Fruit fly (Drosophila melanogaster) whole organism, pupa: Measurements from ENCODE around the gene comm.

Source experiments
- CG10348 ChIP-seq: fragments of 200-800 bp; sonication (Bioruptor generic); IDR thresholded peaks from 2 replicates; pipeline ENCODE4 v1.3.6; 2022; ENCODE audit warnings: missing biosample characterization, missing genetic modification characterization
- CG13204 ChIP-seq: fragments of 200-800 bp; sonication (Bioruptor generic); optimal IDR thresholded peaks from 2 replicates; lab custom pipeline; 2018; ENCODE audit warnings: missing biosample characterization, mild to moderate bottlenecking, missing genetic modification characterization, moderate library complexity
- CG14655 ChIP-seq: fragments of 200-800 bp; sonication (Bioruptor generic); optimal IDR thresholded peaks from 3 replicates; lab custom pipeline; 2017; ENCODE audit warnings: mild to moderate bottlenecking, missing biosample characterization, missing genetic modification reagents, missing genetic modification characterization
- CG15710 ChIP-seq: fragments of 200-800 bp; sonication (Bioruptor generic); optimal IDR thresholded peaks from 2 replicates; lab custom pipeline; 2018; ENCODE audit warnings: missing biosample characterization, mild to moderate bottlenecking, missing genetic modification characterization, moderate library complexity
- CG17806 ChIP-seq: fragments of 200-800 bp; sonication (Bioruptor generic); optimal IDR thresholded peaks from 2 replicates; lab custom pipeline; 2018; ENCODE audit warnings: missing biosample characterization, mild to moderate bottlenecking, missing genetic modification characterization, moderate library complexity
- CG32121 ChIP-seq: fragments of 200-800 bp; sonication (Bioruptor generic); IDR thresholded peaks from 2 replicates; pipeline ENCODE4 v1.3.6; 2022; ENCODE audit warnings: missing biosample characterization, missing genetic modification characterization
- CG34367 ChIP-seq: fragments of 200-800 bp; sonication (Bioruptor generic); optimal IDR thresholded peaks from 2 replicates; lab custom pipeline; 2018; ENCODE audit warnings: missing biosample characterization, mild to moderate bottlenecking, missing genetic modification characterization
- CG4496 ChIP-seq: fragments of 200-800 bp; sonication (Bioruptor generic); IDR thresholded peaks from 3 replicates; pipeline ENCODE4 v1.3.6; 2022; ENCODE audit warnings: missing biosample characterization, missing genetic modification characterization
- CG8301 ChIP-seq: fragments of 200-800 bp; sonication (Bioruptor generic); optimal IDR thresholded peaks from 2 replicates; lab custom pipeline; 2018; ENCODE audit warnings: missing biosample characterization, mild to moderate bottlenecking, missing genetic modification characterization
- D1 ChIP-seq: fragments of 200-800 bp; sonication (Bioruptor generic); optimal IDR thresholded peaks from 2 replicates; lab custom pipeline; 2018; ENCODE audit warnings: missing biosample characterization, mild to moderate bottlenecking, missing genetic modification characterization, moderate library complexity
- EcR ChIP-seq: fragments of 200-800 bp; sonication (Bioruptor generic); optimal IDR thresholded peaks from 3 replicates; lab custom pipeline; 2019; ENCODE audit warnings: missing biosample characterization, missing genetic modification characterization, mild to moderate bottlenecking, moderate library complexity, missing genetic modification reagents
- Pif1A ChIP-seq: fragments of 200-800 bp; sonication (Bioruptor generic); optimal IDR thresholded peaks from 3 replicates; lab custom pipeline; 2016; ENCODE audit warnings: missing biosample characterization, missing genetic modification characterization
- fd96Ca ChIP-seq: fragments of 200-800 bp; sonication (Bioruptor generic); IDR thresholded peaks from 3 replicates; pipeline ENCODE4 v1.3.6; 2022; ENCODE audit warnings: missing biosample characterization, missing genetic modification characterization
- rn ChIP-seq: fragments of 200-800 bp; sonication (Bioruptor generic); IDR thresholded peaks from 2 replicates; pipeline ENCODE4 v1.3.6; 2022; ENCODE audit warnings: missing biosample characterization, missing genetic modification characterization

dm6 chr3L:15713932-15714492, 14.2 kb downstream of the comm start:
- no peak for TF ChIP-seq CG4496 (GFP tag; lab: Robert Waterston, UW)
- TF ChIP-seq fd96Ca (GFP tag; lab: Robert Waterston, UW) = no peak
- TF ChIP-seq CG10348 (GFP tag; lab: Robert Waterston, UW) = no peak
- TF ChIP-seq CG34367 (tag; lab: Kevin White, UChicago) = no peak
- no peak for TF ChIP-seq rn (GFP tag; lab: Robert Waterston, UW)
- TF ChIP-seq CG13204 (GFP tag; lab: Kevin White, UChicago) = no peak
- TF ChIP-seq CG17806 (tag; lab: Kevin White, UChicago) = no peak
- TF ChIP-seq CG32121 (GFP tag; lab: Robert Waterston, UW) = no peak
- TF ChIP-seq CG14655 (GFP tag; lab: Kevin White, UChicago) = no peak
- TF ChIP-seq CG8301 (tag; lab: Kevin White, UChicago) = no peak
- TF ChIP-seq Pif1A (GFP tag; lab: Kevin White, UChicago) = no peak
- no peak for TF ChIP-seq EcR (GFP tag; lab: Kevin White, UChicago)
- no peak for TF ChIP-seq D1
- TF ChIP-seq CG15710 (tag; lab: Kevin White, UChicago) = no peak
